Fruit fly (Drosophila melanogaster) whole organism, embryonic: ENCODE measurements around the gene CG33288.
A peak's percentile ranks its signal among the peaks of the same experiment; 100 is the strongest.

Experiments used
- Ada2b ChIP-seq: fragments of 200-800 bp; sonication (Bioruptor generic); IDR thresholded peaks from 2 replicates; pipeline ENCODE4 v1.3.6; 2022; ENCODE audit warnings: missing biosample characterization, missing genetic modification characterization
- B-H1 ChIP-seq: fragments of 200-800 bp; sonication (Bioruptor generic); IDR thresholded peaks from 3 replicates; pipeline ENCODE4 v1.3.6; 2022; ENCODE audit warnings: missing biosample characterization, missing genetic modification characterization
- Blimp-1 ChIP-seq: fragments of 200-800 bp; sonication (Bioruptor generic); optimal IDR thresholded peaks from 3 replicates; lab custom pipeline; 2018; ENCODE audit warnings: missing biosample characterization, missing genetic modification characterization, mild to moderate bottlenecking, moderate library complexity, missing genetic modification reagents
- CG10267 ChIP-seq: fragments of 200-800 bp; sonication (Bioruptor generic); optimal IDR thresholded peaks from 2 replicates; lab custom pipeline; 2018; ENCODE audit warnings: missing biosample characterization, mild to moderate bottlenecking, missing genetic modification characterization, moderate library complexity
- CG10654 ChIP-seq: fragments of 200-800 bp; sonication (Bioruptor generic); optimal IDR thresholded peaks from 2 replicates; lab custom pipeline; 2016; ENCODE audit warnings: missing biosample characterization, missing genetic modification characterization
- CG10959 ChIP-seq: fragments of 200-800 bp; sonication (Bioruptor generic); IDR thresholded peaks from 2 replicates; pipeline ENCODE4 v1.3.6; 2022; ENCODE audit warnings: missing biosample characterization, missing genetic modification characterization
- CG12236 ChIP-seq: fragments of 200-800 bp; sonication (Bioruptor generic); optimal IDR thresholded peaks from 2 replicates; lab custom pipeline; 2016; ENCODE audit warnings: missing biosample characterization, missing genetic modification characterization
- CG1529 ChIP-seq: fragments of 200-800 bp; sonication (Bioruptor generic); optimal IDR thresholded peaks from 3 replicates; lab custom pipeline; 2018; ENCODE audit warnings: missing biosample characterization, missing genetic modification characterization
- CG16863 ChIP-seq: fragments of 200-800 bp; sonication (Bioruptor generic); optimal IDR thresholded peaks from 3 replicates; lab custom pipeline; 2016; ENCODE audit warnings: missing biosample characterization, missing genetic modification characterization
- CG18262 ChIP-seq: fragments of 200-800 bp; optimal IDR thresholded peaks from 3 replicates; lab custom pipeline; 2019; ENCODE audit warnings: missing biosample characterization, mild to moderate bottlenecking, missing genetic modification characterization, moderate library complexity
- CG18764 ChIP-seq: fragments of 200-800 bp; sonication (Bioruptor generic); optimal IDR thresholded peaks from 3 replicates; lab custom pipeline; 2016; ENCODE audit warnings: missing biosample characterization, missing genetic modification characterization
- CG2202 ChIP-seq: fragments of 200-800 bp; sonication (Bioruptor generic); optimal IDR thresholded peaks from 2 replicates; lab custom pipeline; 2018; ENCODE audit warnings: missing biosample characterization, mild to moderate bottlenecking, missing genetic modification characterization
- CG2889 ChIP-seq: fragments of 200-800 bp; sonication (Bioruptor generic); IDR thresholded peaks from 3 replicates; pipeline ENCODE4 v1.3.6; 2022; ENCODE audit warnings: missing biosample characterization, missing genetic modification characterization
- CG31441 ChIP-seq: fragments of 200-800 bp; sonication (Bioruptor generic); IDR thresholded peaks from 2 replicates; pipeline ENCODE4 v1.3.6; 2022; ENCODE audit warnings: missing biosample characterization, missing genetic modification characterization
- CG32532 ChIP-seq: fragments of 200-800 bp; sonication (Bioruptor generic); IDR thresholded peaks from 2 replicates; pipeline ENCODE4 v1.3.6; 2022; ENCODE audit warnings: missing biosample characterization, missing genetic modification characterization
- CG3995 ChIP-seq: fragments of 200-800 bp; sonication (Bioruptor generic); optimal IDR thresholded peaks from 3 replicates; lab custom pipeline; 2016; ENCODE audit warnings: missing biosample characterization, missing genetic modification characterization
- CG6254 ChIP-seq: fragments of 200-800 bp; sonication (Bioruptor generic); optimal IDR thresholded peaks from 3 replicates; lab custom pipeline; 2017; ENCODE audit warnings: mild to moderate bottlenecking, missing biosample characterization, missing genetic modification reagents, missing genetic modification characterization
- CG8388 ChIP-seq: fragments of 200-800 bp; sonication (Bioruptor generic); optimal IDR thresholded peaks from 2 replicates; lab custom pipeline; 2019; ENCODE audit warnings: missing biosample characterization, mild to moderate bottlenecking, missing genetic modification characterization, moderate library complexity
- CG9817 ChIP-seq: fragments of 200-800 bp; sonication (Bioruptor generic); optimal IDR thresholded peaks from 2 replicates; lab custom pipeline; 2018; ENCODE audit warnings: missing biosample characterization, mild to moderate bottlenecking, missing genetic modification characterization, moderate library complexity
- Chrac-16 ChIP-seq: fragments of 200-800 bp; sonication (Bioruptor generic); optimal IDR thresholded peaks from 3 replicates; lab custom pipeline; 2016; ENCODE audit warnings: missing biosample characterization, missing genetic modification characterization
- Dip3 ChIP-seq: fragments of 200-800 bp; sonication (Bioruptor generic); optimal IDR thresholded peaks from 3 replicates; lab custom pipeline; 2016; ENCODE audit warnings: missing biosample characterization, missing genetic modification characterization
- Doc2 ChIP-seq: fragments of 200-800 bp; sonication (Bioruptor generic); IDR thresholded peaks from 2 replicates; pipeline ENCODE4 v1.3.6; 2022; ENCODE audit warnings: missing biosample characterization, missing genetic modification characterization
- Gsc ChIP-seq: fragments of 200-800 bp; sonication (Bioruptor generic); IDR thresholded peaks from 2 replicates; pipeline ENCODE4 v1.3.6; 2022; ENCODE audit warnings: missing biosample characterization, missing genetic modification characterization
- H2.0 ChIP-seq: fragments of 200-800 bp; sonication (Bioruptor generic); IDR thresholded peaks from 2 replicates; pipeline ENCODE4 v1.3.6; 2022; ENCODE audit warnings: missing biosample characterization, missing genetic modification characterization
- HLH4C ChIP-seq: fragments of 200-800 bp; sonication (Bioruptor generic); IDR thresholded peaks from 3 replicates; pipeline ENCODE4 v1.3.6; 2022; ENCODE audit warnings: missing biosample characterization, missing genetic modification characterization; ENCODE audit not compliant: partially characterized antibody
- HmgZ ChIP-seq: fragments of 200-800 bp; sonication (Bioruptor generic); optimal IDR thresholded peaks from 2 replicates; lab custom pipeline; 2018; ENCODE audit warnings: missing biosample characterization, mild to moderate bottlenecking, missing genetic modification characterization
- Hr39 ChIP-seq: fragments of >200 bp; optimal IDR thresholded peaks from 2 replicates; lab custom pipeline; 2017
- Myb ChIP-seq: fragments of 200-800 bp; sonication (Bioruptor generic); optimal IDR thresholded peaks from 2 replicates; lab custom pipeline; 2016; ENCODE audit warnings: missing biosample characterization, missing genetic modification characterization
- NK7.1 ChIP-seq: fragments of 200-800 bp; sonication (Bioruptor generic); optimal IDR thresholded peaks from 3 replicates; lab custom pipeline; 2016; ENCODE audit warnings: missing biosample characterization, missing genetic modification characterization
- Optix ChIP-seq: fragments of 200-800 bp; sonication (Bioruptor generic); IDR thresholded peaks from 3 replicates; pipeline ENCODE4 v1.3.6; 2022; ENCODE audit warnings: missing biosample characterization, missing genetic modification characterization
- Spps ChIP-seq: fragments of 200-800 bp; sonication (Bioruptor generic); optimal IDR thresholded peaks from 2 replicates; lab custom pipeline; 2018; ENCODE audit warnings: missing biosample characterization, mild to moderate bottlenecking, missing genetic modification characterization
- Xbp1 ChIP-seq: fragments of 200-800 bp; sonication (Bioruptor generic); optimal IDR thresholded peaks from 3 replicates; lab custom pipeline; 2016; ENCODE audit warnings: missing biosample characterization, mild to moderate bottlenecking, missing genetic modification characterization
- ato ChIP-seq: fragments of 200-800 bp; sonication (Bioruptor generic); IDR thresholded peaks from 2 replicates; pipeline ENCODE4 v1.3.6; 2022; ENCODE audit warnings: missing biosample characterization, missing genetic modification characterization; ENCODE audit not compliant: partially characterized antibody
- az2 ChIP-seq: fragments of 200-800 bp; sonication (Bioruptor generic); optimal IDR thresholded peaks from 3 replicates; lab custom pipeline; 2016; ENCODE audit warnings: missing biosample characterization, missing genetic modification characterization
- btn ChIP-seq: fragments of 200-800 bp; sonication (Bioruptor generic); optimal IDR thresholded peaks from 2 replicates; lab custom pipeline; 2016; ENCODE audit warnings: missing biosample characterization, missing genetic modification characterization
- caup ChIP-seq: fragments of 200-800 bp; sonication (Bioruptor generic); optimal IDR thresholded peaks from 3 replicates; lab custom pipeline; 2017; ENCODE audit warnings: missing biosample characterization, mild to moderate bottlenecking, missing genetic modification characterization, moderate library complexity; ENCODE audit not compliant: severe bottlenecking
- cg ChIP-seq: fragments of 200-800 bp; sonication (Bioruptor generic); optimal IDR thresholded peaks from 3 replicates; lab custom pipeline; 2019; ENCODE audit warnings: missing biosample characterization, mild to moderate bottlenecking, missing genetic modification characterization, moderate library complexity
- dmrt99B ChIP-seq: fragments of 200-800 bp; sonication (Bioruptor generic); optimal IDR thresholded peaks from 2 replicates; lab custom pipeline; 2018; ENCODE audit warnings: missing biosample characterization, mild to moderate bottlenecking, missing genetic modification characterization, moderate library complexity
- dpn ChIP-seq, 2 experiments: fragments of 200-800 bp; sonication (Bioruptor generic); optimal IDR thresholded peaks; 3 replicates each; lab custom pipeline; 2016; ENCODE audit warnings: missing biosample characterization in 2 of 2, missing genetic modification characterization in 2 of 2
- grau ChIP-seq: fragments of 200-800 bp; optimal IDR thresholded peaks from 3 replicates; lab custom pipeline; 2019; ENCODE audit warnings: missing biosample characterization, mild to moderate bottlenecking, missing genetic modification characterization, moderate library complexity
- insv ChIP-seq, 2 experiments: fragments of 200-800 bp; sonication (Bioruptor generic); optimal IDR thresholded peaks; 3 replicates each; lab custom pipeline; 2016 to 2018; ENCODE audit warnings: missing biosample characterization in 2 of 2, missing genetic modification characterization in 2 of 2
- lilli ChIP-seq: fragments of 200-800 bp; sonication (Bioruptor generic); optimal IDR thresholded peaks from 3 replicates; lab custom pipeline; 2016; ENCODE audit warnings: missing biosample characterization, missing genetic modification characterization
- maf-S ChIP-seq: fragments of 200-800 bp; sonication (Bioruptor generic); optimal IDR thresholded peaks from 2 replicates; lab custom pipeline; 2016; ENCODE audit warnings: missing biosample characterization, missing genetic modification characterization
- org-1 ChIP-seq: fragments of 200-800 bp; sonication (Bioruptor generic); optimal IDR thresholded peaks from 2 replicates; lab custom pipeline; 2017; ENCODE audit warnings: missing biosample characterization, missing genetic modification characterization
- pan ChIP-seq, 4 experiments: fragments of >200 bp in 3 of 4; fragments of 200-800 bp in 1 of 4; sonication (Bioruptor generic) in 1 of 4; optimal IDR thresholded peaks in 3 of 4; IDR thresholded peaks in 1 of 4; 2 replicates each; pipeline versions ENCODE4 v1.3.6 to Lab custom; 2017 to 2022; ENCODE audit warnings: missing biosample characterization in 2 of 4, missing genetic modification characterization in 2 of 4, mixed read lengths in 1 of 4
- run ChIP-seq: fragments of 200-800 bp; sonication (Bioruptor generic); optimal IDR thresholded peaks from 3 replicates; lab custom pipeline; 2018; ENCODE audit warnings: missing biosample characterization, mild to moderate bottlenecking, missing genetic modification characterization
- seq ChIP-seq: fragments of 200-800 bp; sonication (Bioruptor generic); IDR thresholded peaks from 2 replicates; pipeline ENCODE4 v1.3.6; 2022; ENCODE audit warnings: missing biosample characterization, missing genetic modification characterization
- sisA ChIP-seq: fragments of 200-800 bp; sonication (Bioruptor generic); IDR thresholded peaks from 2 replicates; pipeline ENCODE4 v1.3.6; 2022; ENCODE audit warnings: missing biosample characterization, missing genetic modification characterization
- unpg ChIP-seq: fragments of 200-800 bp; sonication (Bioruptor generic); optimal IDR thresholded peaks from 3 replicates; lab custom pipeline; 2018; ENCODE audit warnings: missing biosample characterization, mild to moderate bottlenecking, missing genetic modification characterization, moderate library complexity
- wdn ChIP-seq: fragments of 200-800 bp; sonication (Bioruptor generic); IDR thresholded peaks from 2 replicates; pipeline ENCODE4 v1.3.6; 2022; ENCODE audit warnings: missing biosample characterization, missing genetic modification characterization

The CG33288 gene

dm6 chr3L:21382158-21382610 is 45.4 kb upstream of the CG33288 start, which contains the start of gene rgn (continued):
- TF ChIP-seq NK7.1 (GFP tag; lab: Kevin White, UChicago) (peak; percentile 28), CG2202 (tag; lab: Kevin White, UChicago) (no peak), CG18262 (tag; lab: Kevin White, UChicago) (peak; percentile 62), dpn (GFP tag; optimal IDR thresholded peaks at IDR 0.05; lab: Kevin White, UChicago) (peak; percentile 65 to 78), Myb (GFP tag; lab: Kevin White, UChicago) (peak; percentile 70), H2.0 (peak; percentile 70; the same call in 1 of the 2 replicates), btn (no peak), CG12236 (no peak), CG10959 (no peak), Blimp-1 (GFP tag; lab: Kevin White, UChicago) (peak; percentile 43), cg (no peak), CG10267 (tag; lab: Kevin White, UChicago) (peak; percentile 48), insv (GFP tag; optimal IDR thresholded peaks at IDR 0.05; lab: Kevin White, UChicago) (no peak), Doc2 (GFP tag; lab: Robert Waterston, UW) (no peak), Ada2b (peak; percentile 81), CG3995 (GFP tag; lab: Kevin White, UChicago) (no peak), CG16863 (peak; percentile 6), CG18764 (GFP tag; lab: Kevin White, UChicago) (peak; percentile 54), Spps (tag; lab: Kevin White, UChicago) (no peak), CG2889 (GFP tag; lab: Robert Waterston, UW) (peak; percentile 63; the same call in 2 of the 3 replicates), HLH4C (GFP tag; lab: Robert Waterston, UW) (no peak), unpg (GFP tag; lab: Kevin White, UChicago) (peak; percentile 78), lilli (GFP tag; lab: Kevin White, UChicago) (peak; percentile 63), Optix (GFP tag; lab: Robert Waterston, UW) (peak; percentile 41; the same call in 1 of the 3 replicates), Hr39 (no peak), CG31441 (GFP tag; lab: Robert Waterston, UW) (peak; percentile 77), Chrac-16 (GFP tag; lab: Kevin White, UChicago) (peak; percentile 64), run (tag; lab: Kevin White, UChicago) (peak; percentile 0), CG6254 (GFP tag; lab: Kevin White, UChicago) (no peak), pan (optimal IDR thresholded peaks at IDR 0.05; lab: Kevin White, UChicago) (no peak), pan (GFP tag; optimal IDR thresholded peaks at IDR 0.05 in 1 of 2, IDR thresholded peaks at IDR 0.05 in 1 of 2) (peak in 1 of 2 experiments; percentile 77), CG32532 (peak; percentile 88), org-1 (peak; percentile 66), CG1529 (GFP tag; lab: Kevin White, UChicago) (no peak), dmrt99B (tag; lab: Kevin White, UChicago) (peak; percentile 84), Gsc (no peak), wdn (peak; percentile 63), CG10654 (GFP tag; lab: Kevin White, UChicago) (peak; percentile 56), sisA (GFP tag; lab: Robert Waterston, UW) (peak; percentile 29; the same call in 1 of the 2 replicates), maf-S (GFP tag; lab: Kevin White, UChicago) (peak; percentile 36), Dip3 (peak; percentile 33), grau (tag; lab: Kevin White, UChicago) (peak; percentile 85), az2 (GFP tag; lab: Kevin White, UChicago) (peak; percentile 59), ato (GFP tag; lab: Robert Waterston, UW) (no peak), caup (peak; percentile 91), seq (GFP tag; lab: Robert Waterston, UW) (peak; percentile 71), HmgZ (tag; lab: Kevin White, UChicago) (peak; percentile 59), CG8388 (GFP tag; lab: Kevin White, UChicago) (peak; percentile 43), Xbp1 (GFP tag; lab: Kevin White, UChicago) (peak; percentile 78), CG9817 (tag; lab: Kevin White, UChicago) (peak; percentile 73), B-H1 (peak; percentile 70)
